Worm (Caenorhabditis elegans) whole organism, L3 larva: Measurements from ENCODE around the gene osta-1.

Source experiments
- ama-1 ChIP-seq: fragments of 150-350 bp; optimal IDR thresholded peaks from 2 replicates; lab custom pipeline; 2018
- elt-1 ChIP-seq: fragments of 150-350 bp; optimal IDR thresholded peaks from 2 replicates; lab custom pipeline; 2014; ENCODE audit warnings: missing biosample characterization, missing genetic modification characterization
- elt-2 ChIP-seq: sonication (generic microtip); optimal IDR thresholded peaks from 2 replicates; lab custom pipeline; 2016; ENCODE audit warnings: missing genetic modification reagents, mild to moderate bottlenecking, missing genetic modification characterization, missing compliant biosample characterization
- eor-1 ChIP-seq, 2 experiments: fragments of 150-350 bp; optimal IDR thresholded peaks; 2 replicates each; lab custom pipeline; 2014 to 2018; ENCODE audit warnings: missing biosample characterization in 2 of 2, missing genetic modification characterization in 2 of 2
- fkh-2 ChIP-seq: fragments of 150-350 bp; optimal IDR thresholded peaks from 2 replicates; lab custom pipeline; 2014; ENCODE audit warnings: missing biosample characterization, missing genetic modification reagents, missing genetic modification characterization
- lin-39 ChIP-seq: fragments of 150-350 bp; optimal IDR thresholded peaks from 2 replicates; lab custom pipeline; 2018; ENCODE audit warnings: missing biosample characterization, missing genetic modification reagents, missing genetic modification characterization
- lsy-12 ChIP-seq: sonication (generic microtip); optimal IDR thresholded peaks from 2 replicates; lab custom pipeline; 2016; ENCODE audit warnings: mild to moderate bottlenecking, missing genetic modification characterization, missing compliant biosample characterization
- nfya-1 ChIP-seq: sonication (generic microtip); optimal IDR thresholded peaks from 2 replicates; lab custom pipeline; 2017; ENCODE audit warnings: missing genetic modification characterization, mild to moderate bottlenecking, missing compliant biosample characterization, antibody characterized with exemption, moderate library complexity; ENCODE audit not compliant: insufficient read depth
- nhr-12 ChIP-seq: fragments of 150-350 bp; optimal IDR thresholded peaks from 2 replicates; lab custom pipeline; 2014; ENCODE audit warnings: missing biosample characterization, missing genetic modification characterization
- nhr-237 ChIP-seq: fragments of 150-350 bp; optimal IDR thresholded peaks from 2 replicates; lab custom pipeline; 2014; ENCODE audit warnings: missing biosample characterization, missing genetic modification characterization
- nhr-28 ChIP-seq: fragments of 150-350 bp; optimal IDR thresholded peaks from 2 replicates; lab custom pipeline; 2014; ENCODE audit warnings: missing biosample characterization, missing genetic modification characterization
- ztf-4 ChIP-seq: fragments of 150-350 bp; optimal IDR thresholded peaks from 2 replicates; lab custom pipeline; 2014; ENCODE audit warnings: missing biosample characterization, missing genetic modification characterization

ce11 chrII:50862-51261 is 44.4 kb downstream of the osta-1 start:
- TF ChIP-seq nhr-28 (tag; lab: Kevin White, UChicago) (no peak), elt-2 (peak; percentile 44), elt-1 (tag; lab: Kevin White, UChicago) (no peak), ama-1 (lab: Kevin White, UChicago) (no peak), eor-1 (tag; optimal IDR thresholded peaks at IDR 0.05; lab: Kevin White, UChicago) (no peak), nhr-12 (tag; lab: Kevin White, UChicago) (no peak), fkh-2 (no peak), lin-39 (no peak), nhr-237 (tag; lab: Kevin White, UChicago) (no peak), nfya-1 (no peak), ztf-4 (no peak), lsy-12 (tag; lab: Kevin White, UChicago) (no peak)
